Worm (Caenorhabditis elegans) whole organism, early embryonic: ENCODE data around the gene Y48A5A.1.

ENCODE experiments used
- ceh-13 ChIP-seq: fragments of 200-800 bp; sonication (Bioruptor generic); optimal IDR thresholded peaks from 2 replicates; lab custom pipeline; 2018; ENCODE audit warnings: mild to moderate bottlenecking, missing genetic modification characterization, missing compliant biosample characterization
- ceh-36 ChIP-seq: sonication (generic microtip); optimal IDR thresholded peaks from 2 replicates; lab custom pipeline; 2016; ENCODE audit warnings: missing genetic modification characterization, inconsistent platforms, missing compliant biosample characterization
- hmbx-1 ChIP-seq: sonication (generic microtip); optimal IDR thresholded peaks from 2 replicates; lab custom pipeline; 2016; ENCODE audit warnings: mild to moderate bottlenecking, missing genetic modification characterization, missing compliant biosample characterization
- hnd-1 ChIP-seq: sonication (generic microtip); optimal IDR thresholded peaks from 2 replicates; lab custom pipeline; 2016; ENCODE audit warnings: missing genetic modification characterization, missing compliant biosample characterization
- sea-1 ChIP-seq: fragments of 200-800 bp; sonication (Bioruptor generic); conservative IDR thresholded peaks from 2 replicates; pipeline ENCODE4 v1.3.6; 2022; ENCODE audit warnings: missing genetic modification characterization, missing compliant biosample characterization

- TF ChIP-seq sea-1 (no peak), ceh-13 (GFP tag; lab: Kevin White, UChicago) (no peak), hmbx-1 (no peak), hnd-1 (tag; lab: Kevin White, UChicago) (no peak), ceh-36 (tag; lab: Kevin White, UChicago) (no peak)
Observed at ce11 chrIV:1947891-1948290, 17.4 kb upstream of the Y48A5A.1 start, which contains the start of gene tsen-54.
